Fruit fly (Drosophila melanogaster): ENCODE data around the gene Atg4a.

dm6 chr2L:1126527-1126926, 45.8 kb downstream of the Atg4a start:
- TF ChIP-seq OdsH (GFP tag; optimal IDR thresholded peaks at IDR 0.05) (no peak), Sox15 (GFP tag; optimal IDR thresholded peaks at IDR 0.05) (no peak), Hr39 (GFP tag; optimal IDR thresholded peaks at IDR 0.05) (no peak), CG11762 (GFP tag; optimal IDR thresholded peaks at IDR 0.05; ENCODE audit: insufficient read depth) (no peak), CG6163 (GFP tag; IDR thresholded peaks at IDR 0.05) (no peak), topi (GFP tag; optimal IDR thresholded peaks at IDR 0.05) (no peak), Blimp-1 (GFP tag; optimal IDR thresholded peaks at IDR 0.05) (no peak), CG8119 (GFP tag; IDR thresholded peaks at IDR 0.05) (no peak), CG10631 (GFP tag; optimal IDR thresholded peaks at IDR 0.05) (no peak), Met (GFP tag; optimal IDR thresholded peaks at IDR 0.05) (no peak), CG32006 (GFP tag; optimal IDR thresholded peaks at IDR 0.05) (no peak), Ets21C (GFP tag; optimal IDR thresholded peaks at IDR 0.05) (no peak), spab (GFP tag; optimal IDR thresholded peaks at IDR 0.05) (no peak)

Measured in whole organism, prepupa.